Fruit fly (Drosophila melanogaster) whole organism, embryonic: ENCODE results near the gene Lasp.

Source experiments
- Abd-B ChIP-seq: fragments of 200-800 bp; sonication (Bioruptor generic); optimal IDR thresholded peaks from 2 replicates; lab custom pipeline; 2018; ENCODE audit warnings: missing biosample characterization, mild to moderate bottlenecking, missing genetic modification characterization, moderate library complexity
- Aef1 ChIP-seq: fragments of 200-800 bp; sonication (Bioruptor generic); IDR thresholded peaks from 3 replicates; pipeline ENCODE4 v1.3.6; 2022; ENCODE audit warnings: missing biosample characterization, missing genetic modification characterization
- Antp ChIP-seq: fragments of 200-800 bp; sonication (Bioruptor generic); optimal IDR thresholded peaks from 3 replicates; lab custom pipeline; 2016; ENCODE audit warnings: missing biosample characterization, missing genetic modification characterization
- Bgb ChIP-seq: fragments of 200-800 bp; sonication (Bioruptor generic); IDR thresholded peaks from 2 replicates; pipeline ENCODE4 v1.3.6; 2022; ENCODE audit warnings: missing biosample characterization, missing genetic modification characterization; ENCODE audit not compliant: partially characterized antibody
- CG11093 ChIP-seq: fragments of 200-800 bp; sonication (Bioruptor generic); IDR thresholded peaks from 3 replicates; pipeline ENCODE4 v1.3.6; 2022; ENCODE audit warnings: missing biosample characterization, missing genetic modification characterization
- CG11696 ChIP-seq: fragments of 200-800 bp; sonication (Bioruptor generic); IDR thresholded peaks from 2 replicates; pipeline ENCODE4 v1.3.6; 2022; ENCODE audit warnings: missing biosample characterization, missing genetic modification characterization
- CG13624 ChIP-seq: fragments of 200-800 bp; sonication (Bioruptor generic); optimal IDR thresholded peaks from 2 replicates; lab custom pipeline; 2016; ENCODE audit warnings: missing biosample characterization, missing genetic modification characterization
- CG16779 ChIP-seq: fragments of 200-800 bp; sonication (Bioruptor generic); IDR thresholded peaks from 2 replicates; pipeline ENCODE4 v1.3.6; 2022; ENCODE audit warnings: missing biosample characterization, missing genetic modification characterization
- CG16813 ChIP-seq: fragments of 200-800 bp; sonication (Bioruptor generic); IDR thresholded peaks from 3 replicates; pipeline ENCODE4 v1.3.6; 2022; ENCODE audit warnings: missing biosample characterization, missing genetic modification characterization; ENCODE audit not compliant: partially characterized antibody
- CG1832 ChIP-seq: fragments of 200-800 bp; sonication (Bioruptor generic); optimal IDR thresholded peaks from 2 replicates; lab custom pipeline; 2017; ENCODE audit warnings: missing biosample characterization, mild to moderate bottlenecking, missing genetic modification characterization, inconsistent platforms
- CG18599 ChIP-seq: fragments of 200-800 bp; sonication (Bioruptor generic); optimal IDR thresholded peaks from 3 replicates; lab custom pipeline; 2017; ENCODE audit warnings: missing biosample characterization, missing genetic modification characterization, mild to moderate bottlenecking, moderate library complexity, missing genetic modification reagents
- CG31224 ChIP-seq: fragments of 200-800 bp; sonication (Bioruptor generic); IDR thresholded peaks from 2 replicates; pipeline ENCODE4 v1.3.6; 2022; ENCODE audit warnings: missing biosample characterization, missing genetic modification characterization
- CG32532 ChIP-seq: fragments of 200-800 bp; sonication (Bioruptor generic); IDR thresholded peaks from 2 replicates; pipeline ENCODE4 v1.3.6; 2022; ENCODE audit warnings: missing biosample characterization, missing genetic modification characterization
- CG32767 ChIP-seq: fragments of 200-800 bp; sonication (Bioruptor generic); IDR thresholded peaks from 2 replicates; pipeline ENCODE4 v1.3.6; 2022; ENCODE audit warnings: missing biosample characterization, missing genetic modification characterization
- CG3407 ChIP-seq: fragments of 200-800 bp; sonication (Bioruptor generic); optimal IDR thresholded peaks from 2 replicates; lab custom pipeline; 2018; ENCODE audit warnings: missing biosample characterization, mild to moderate bottlenecking, missing genetic modification characterization
- CG42726 ChIP-seq: fragments of 200-800 bp; sonication (Bioruptor generic); IDR thresholded peaks from 2 replicates; pipeline ENCODE4 v1.3.6; 2022; ENCODE audit warnings: missing biosample characterization, missing genetic modification characterization; ENCODE audit not compliant: partially characterized antibody
- CG7987 ChIP-seq: fragments of 200-800 bp; sonication (Bioruptor generic); optimal IDR thresholded peaks from 2 replicates; lab custom pipeline; 2018; ENCODE audit warnings: missing biosample characterization, mild to moderate bottlenecking, missing genetic modification characterization, moderate library complexity
- CG8478 ChIP-seq: fragments of >200 bp; optimal IDR thresholded peaks from 2 replicates; lab custom pipeline; 2018
- Dad ChIP-seq: fragments of 200-800 bp; sonication (Bioruptor generic); optimal IDR thresholded peaks from 3 replicates; lab custom pipeline; 2016; ENCODE audit warnings: missing biosample characterization, missing genetic modification characterization
- Drgx ChIP-seq: fragments of 200-800 bp; sonication (Bioruptor generic); IDR thresholded peaks from 2 replicates; pipeline ENCODE4 v1.3.6; 2022; ENCODE audit warnings: missing biosample characterization, missing genetic modification characterization
- E2f2 ChIP-seq: fragments of 200-800 bp; sonication (Bioruptor generic); IDR thresholded peaks from 2 replicates; pipeline ENCODE4 v1.3.6; 2022; ENCODE audit warnings: missing biosample characterization, missing genetic modification characterization
- H2.0 ChIP-seq: fragments of 200-800 bp; sonication (Bioruptor generic); IDR thresholded peaks from 2 replicates; pipeline ENCODE4 v1.3.6; 2022; ENCODE audit warnings: missing biosample characterization, missing genetic modification characterization
- Lpt ChIP-seq: fragments of >200 bp; optimal IDR thresholded peaks from 2 replicates; lab custom pipeline; 2018; ENCODE audit warnings: missing biosample characterization, missing genetic modification characterization
- NK7.1 ChIP-seq: fragments of 200-800 bp; sonication (Bioruptor generic); optimal IDR thresholded peaks from 3 replicates; lab custom pipeline; 2016; ENCODE audit warnings: missing biosample characterization, missing genetic modification characterization
- Oaz ChIP-seq: fragments of 200-800 bp; sonication (Bioruptor generic); IDR thresholded peaks from 2 replicates; pipeline ENCODE4 v1.3.6; 2022; ENCODE audit warnings: missing biosample characterization, missing genetic modification characterization
- Ravus ChIP-seq: fragments of 200-800 bp; sonication (Bioruptor generic); IDR thresholded peaks from 2 replicates; pipeline ENCODE4 v1.3.6; 2022; ENCODE audit warnings: missing biosample characterization, missing genetic modification characterization
- Sin3A ChIP-seq: fragments of >200 bp; optimal IDR thresholded peaks from 2 replicates; lab custom pipeline; 2018
- Sox102F ChIP-seq: fragments of 200-800 bp; sonication (Bioruptor generic); optimal IDR thresholded peaks from 2 replicates; lab custom pipeline; 2018; ENCODE audit warnings: missing biosample characterization, mild to moderate bottlenecking, missing genetic modification characterization, moderate library complexity
- Sry-β ChIP-seq: fragments of 200-800 bp; sonication (Bioruptor generic); optimal IDR thresholded peaks from 2 replicates; lab custom pipeline; 2018; ENCODE audit warnings: missing biosample characterization, mild to moderate bottlenecking, missing genetic modification characterization, moderate library complexity
- bigmax ChIP-seq: fragments of 200-800 bp; sonication (Bioruptor generic); optimal IDR thresholded peaks from 2 replicates; lab custom pipeline; 2018; ENCODE audit warnings: missing biosample characterization, mild to moderate bottlenecking, missing genetic modification characterization
- bsh ChIP-seq, 2 experiments: fragments of 200-800 bp; sonication (Bioruptor generic); optimal IDR thresholded peaks; 2 replicates each; lab custom pipeline; 2017 to 2018; ENCODE audit warnings: mild to moderate bottlenecking in 2 of 2, missing biosample characterization in 2 of 2, missing genetic modification characterization in 2 of 2, moderate library complexity in 1 of 2
- caup ChIP-seq: fragments of 200-800 bp; sonication (Bioruptor generic); optimal IDR thresholded peaks from 3 replicates; lab custom pipeline; 2017; ENCODE audit warnings: missing biosample characterization, mild to moderate bottlenecking, missing genetic modification characterization, moderate library complexity; ENCODE audit not compliant: severe bottlenecking
- dan ChIP-seq: fragments of 200-800 bp; sonication (Bioruptor generic); IDR thresholded peaks from 2 replicates; pipeline ENCODE4 v1.3.6; 2022; ENCODE audit warnings: missing biosample characterization, missing genetic modification characterization
- dmrt11E ChIP-seq: fragments of 200-800 bp; sonication (Bioruptor generic); optimal IDR thresholded peaks from 3 replicates; lab custom pipeline; 2018; ENCODE audit warnings: missing biosample characterization, mild to moderate bottlenecking, missing genetic modification characterization, moderate library complexity
- dpn ChIP-seq, 2 experiments: fragments of 200-800 bp; sonication (Bioruptor generic); optimal IDR thresholded peaks; 3 replicates each; lab custom pipeline; 2016; ENCODE audit warnings: missing biosample characterization in 2 of 2, missing genetic modification characterization in 2 of 2
- grn ChIP-seq: fragments of 200-800 bp; sonication (Bioruptor generic); optimal IDR thresholded peaks from 3 replicates; lab custom pipeline; 2017; ENCODE audit warnings: missing biosample characterization, missing genetic modification characterization
- ind ChIP-seq: fragments of 200-800 bp; sonication (Bioruptor generic); optimal IDR thresholded peaks from 3 replicates; lab custom pipeline; 2016; ENCODE audit warnings: missing biosample characterization, missing genetic modification characterization
- ken ChIP-seq: fragments of 200-800 bp; sonication (Bioruptor generic); IDR thresholded peaks from 3 replicates; pipeline ENCODE4 v1.3.6; 2022; ENCODE audit warnings: missing biosample characterization, missing genetic modification characterization
- lbe ChIP-seq: fragments of 200-800 bp; sonication (Bioruptor generic); optimal IDR thresholded peaks from 2 replicates; lab custom pipeline; 2016; ENCODE audit warnings: missing biosample characterization, mild to moderate bottlenecking, missing genetic modification characterization
- luna ChIP-seq: fragments of 200-800 bp; sonication (Bioruptor generic); optimal IDR thresholded peaks from 2 replicates; lab custom pipeline; 2016; ENCODE audit warnings: missing biosample characterization, missing genetic modification characterization
- mld ChIP-seq: fragments of 200-800 bp; sonication (Bioruptor generic); IDR thresholded peaks from 3 replicates; pipeline ENCODE4 v1.3.6; 2022; ENCODE audit warnings: missing biosample characterization, missing genetic modification characterization; ENCODE audit not compliant: partially characterized antibody
- nmo ChIP-seq: fragments of 200-800 bp; sonication (Bioruptor generic); optimal IDR thresholded peaks from 2 replicates; lab custom pipeline; 2018; ENCODE audit warnings: missing biosample characterization, mild to moderate bottlenecking, missing genetic modification characterization, moderate library complexity
- pan ChIP-seq, 4 experiments: fragments of >200 bp in 3 of 4; fragments of 200-800 bp in 1 of 4; sonication (Bioruptor generic) in 1 of 4; optimal IDR thresholded peaks in 3 of 4; IDR thresholded peaks in 1 of 4; 2 replicates each; pipeline versions ENCODE4 v1.3.6 to Lab custom; 2017 to 2022; ENCODE audit warnings: missing biosample characterization in 2 of 4, missing genetic modification characterization in 2 of 4, mixed read lengths in 1 of 4
- peb ChIP-seq: fragments of 200-800 bp; sonication (Bioruptor generic); IDR thresholded peaks from 2 replicates; pipeline ENCODE4 v1.3.6; 2022; ENCODE audit warnings: missing biosample characterization, missing genetic modification characterization
- phol ChIP-seq: fragments of 200-800 bp; sonication (Bioruptor generic); optimal IDR thresholded peaks from 3 replicates; lab custom pipeline; 2018; ENCODE audit warnings: missing biosample characterization, mild to moderate bottlenecking, missing genetic modification characterization, moderate library complexity
- shn ChIP-seq: fragments of 200-800 bp; sonication (Bioruptor generic); optimal IDR thresholded peaks from 3 replicates; lab custom pipeline; 2016; ENCODE audit warnings: missing biosample characterization, missing genetic modification characterization
- stc ChIP-seq: fragments of 200-800 bp; sonication (Bioruptor generic); IDR thresholded peaks from 2 replicates; pipeline ENCODE4 v1.3.6; 2022; ENCODE audit warnings: missing biosample characterization, missing genetic modification characterization

The Lasp gene

dm6 chr3L:16758504-16759109 lies 47.1 kb upstream of the Lasp start (continued):
- TF ChIP-seq dmrt11E = peak; percentile 13
- TF ChIP-seq CG11696 (GFP tag; lab: Robert Waterston, UW) = no peak

- TF ChIP-seq grn (GFP tag; lab: Kevin White, UChicago) = no peak
- no peak for TF ChIP-seq CG31224 (GFP tag; lab: Robert Waterston, UW)
- no peak for TF ChIP-seq NK7.1
- TF ChIP-seq dpn (GFP tag; optimal IDR thresholded peaks at IDR 0.05; lab: Kevin White, UChicago) = no peak
- TF ChIP-seq Lpt (GFP tag; lab: Kevin White, UChicago) = no peak
- TF ChIP-seq Drgx = no peak
- no peak for TF ChIP-seq Oaz (GFP tag; lab: Robert Waterston, UW)
- TF ChIP-seq Bgb (GFP tag; lab: Robert Waterston, UW) = no peak
- no peak for TF ChIP-seq dan
- no peak for TF ChIP-seq stc (GFP tag; lab: Robert Waterston, UW)
- TF ChIP-seq ind (GFP tag; lab: Kevin White, UChicago) = no peak
- TF ChIP-seq CG18599 (GFP tag; lab: Kevin White, UChicago) = no peak
- TF ChIP-seq bsh (GFP tag; optimal IDR thresholded peaks at IDR 0.05; lab: Kevin White, UChicago) = no peak
- TF ChIP-seq E2f2 (GFP tag; lab: Robert Waterston, UW) = no peak
- TF ChIP-seq pan (optimal IDR thresholded peaks at IDR 0.05; lab: Kevin White, UChicago) = no peak
- TF ChIP-seq pan (GFP tag; optimal IDR thresholded peaks at IDR 0.05 in 1 of 2, IDR thresholded peaks at IDR 0.05 in 1 of 2) = no peak
- TF ChIP-seq Dad = no peak
- TF ChIP-seq H2.0 (GFP tag; lab: Robert Waterston, UW) = no peak
- TF ChIP-seq caup (GFP tag; lab: Kevin White, UChicago) = no peak
- no peak for TF ChIP-seq CG1832
- no peak for TF ChIP-seq Sry-β
Observed at dm6 chr3L:16755189-16755588, 43.7 kb upstream of the Lasp start, which contains the start of gene CG42852. Gene CG42852, plus strand, starts transcription at chr3L:16755489.

- TF ChIP-seq CG13624 (GFP tag; lab: Kevin White, UChicago) = no peak
- TF ChIP-seq Aef1 (GFP tag; lab: Robert Waterston, UW) = no peak
- no peak for TF ChIP-seq Sox102F (GFP tag; lab: Kevin White, UChicago)
- TF ChIP-seq mld (GFP tag; lab: Robert Waterston, UW) = no peak
- TF ChIP-seq CG16813 = no peak
- TF ChIP-seq CG32767 (GFP tag; lab: Robert Waterston, UW) = no peak
- TF ChIP-seq CG16779 (GFP tag; lab: Robert Waterston, UW) = no peak
- no peak for TF ChIP-seq CG32532 (GFP tag; lab: Robert Waterston, UW)
- TF ChIP-seq Abd-B = no peak
- TF ChIP-seq nmo (GFP tag; lab: Kevin White, UChicago) = no peak
- no peak for TF ChIP-seq Ravus
- no peak for TF ChIP-seq luna (GFP tag; lab: Kevin White, UChicago)
- TF ChIP-seq bigmax = no peak
- TF ChIP-seq peb = no peak
- TF ChIP-seq phol = peak; percentile 5
- TF ChIP-seq CG11093 (GFP tag; lab: Robert Waterston, UW) = no peak
- TF ChIP-seq CG7987 = no peak
- peak; percentile 11 for TF ChIP-seq dmrt11E
- TF ChIP-seq CG8478 (lab: Kevin White, UChicago) = no peak
- no peak for TF ChIP-seq CG3407 (GFP tag; lab: Kevin White, UChicago)
- TF ChIP-seq ken (GFP tag; lab: Robert Waterston, UW) = no peak
- TF ChIP-seq lbe (GFP tag; lab: Kevin White, UChicago) = no peak
- no peak for TF ChIP-seq Oaz (GFP tag; lab: Robert Waterston, UW)
- no peak for TF ChIP-seq Antp (GFP tag; lab: Kevin White, UChicago)
- no peak for TF ChIP-seq CG42726 (GFP tag; lab: Robert Waterston, UW)
- no peak for TF ChIP-seq Sin3A (lab: Kevin White, UChicago)
- peak; percentile 83 for TF ChIP-seq Drgx
- TF ChIP-seq shn (GFP tag; lab: Kevin White, UChicago) = no peak
Observed at dm6 chr3L:16752402-16753096, 41.1 kb upstream of the Lasp start.
